Worm (Caenorhabditis elegans) whole organism, late embryonic: ENCODE results near the gene cyp-13A11.

Experiments used
- F13H6.1 ChIP-seq: sonication (generic microtip); optimal IDR thresholded peaks from 2 replicates; lab custom pipeline; 2016; ENCODE audit warnings: missing genetic modification characterization, missing compliant biosample characterization
- K02D7.2 ChIP-seq: sonication (generic microtip); optimal IDR thresholded peaks from 2 replicates; lab custom pipeline; 2017; ENCODE audit warnings: mild to moderate bottlenecking, missing genetic modification characterization, missing compliant biosample characterization
- K09A11.1 ChIP-seq: sonication (generic microtip); optimal IDR thresholded peaks from 2 replicates; lab custom pipeline; 2017; ENCODE audit warnings: antibody characterized with exemption, mild to moderate bottlenecking, missing genetic modification characterization, missing compliant biosample characterization; ENCODE audit not compliant: insufficient read depth
- T23F11.4 ChIP-seq: fragments of 200-800 bp; sonication (Bioruptor generic); optimal IDR thresholded peaks from 2 replicates; lab custom pipeline; 2018; ENCODE audit warnings: mild to moderate bottlenecking, missing genetic modification characterization, missing compliant biosample characterization
- ama-1 ChIP-seq: fragments of 150-350 bp; optimal IDR thresholded peaks from 2 replicates; lab custom pipeline; 2014
- ceh-18 ChIP-seq: sonication (generic microtip); optimal IDR thresholded peaks from 2 replicates; lab custom pipeline; 2016; ENCODE audit warnings: missing genetic modification characterization, missing compliant biosample characterization
- ceh-19 ChIP-seq: fragments of 200-800 bp; sonication (Bioruptor generic); optimal IDR thresholded peaks from 2 replicates; lab custom pipeline; 2018; ENCODE audit warnings: mild to moderate bottlenecking, missing genetic modification characterization, missing compliant biosample characterization
- ceh-2 ChIP-seq: sonication (generic microtip); optimal IDR thresholded peaks from 2 replicates; lab custom pipeline; 2016; ENCODE audit warnings: missing genotype, missing genetic modification characterization, missing compliant biosample characterization
- ceh-30 ChIP-seq: fragments of 150-350 bp; optimal IDR thresholded peaks from 2 replicates; lab custom pipeline; 2014; ENCODE audit warnings: missing biosample characterization, missing genetic modification characterization
- ceh-31 ChIP-seq: sonication (generic microtip); optimal IDR thresholded peaks from 2 replicates; lab custom pipeline; 2016; ENCODE audit warnings: missing genetic modification characterization, missing compliant biosample characterization
- ceh-45 ChIP-seq: fragments of 200-800 bp; sonication (Bioruptor generic); IDR thresholded peaks from 2 replicates; pipeline ENCODE4 v1.3.6; 2022; ENCODE audit warnings: missing genetic modification reagents, missing genetic modification characterization, missing compliant biosample characterization
- ceh-48 ChIP-seq: sonication (generic microtip); optimal IDR thresholded peaks from 2 replicates; lab custom pipeline; 2016; ENCODE audit warnings: missing genetic modification characterization, inconsistent platforms, missing compliant biosample characterization
- ceh-9 ChIP-seq: sonication (generic microtip); optimal IDR thresholded peaks from 2 replicates; lab custom pipeline; 2016; ENCODE audit warnings: mild to moderate bottlenecking, missing genetic modification characterization, inconsistent platforms, missing compliant biosample characterization
- che-1 ChIP-seq: sonication (generic microtip); optimal IDR thresholded peaks from 2 replicates; lab custom pipeline; 2016; ENCODE audit warnings: mild to moderate bottlenecking, missing genetic modification characterization, missing compliant biosample characterization
- dve-1 ChIP-seq: sonication (generic microtip); optimal IDR thresholded peaks from 2 replicates; lab custom pipeline; 2017; ENCODE audit warnings: antibody characterized with exemption, mild to moderate bottlenecking, missing genetic modification characterization, missing compliant biosample characterization
- elt-2 ChIP-seq: sonication (generic microtip); optimal IDR thresholded peaks from 2 replicates; lab custom pipeline; 2016; ENCODE audit warnings: missing genetic modification reagents, missing genetic modification characterization, missing compliant biosample characterization
- elt-4 ChIP-seq: sonication (generic microtip); optimal IDR thresholded peaks from 2 replicates; lab custom pipeline; 2016; ENCODE audit warnings: missing genetic modification characterization, missing compliant biosample characterization
- eyg-1 ChIP-seq: sonication (generic microtip); optimal IDR thresholded peaks from 2 replicates; lab custom pipeline; 2016; ENCODE audit warnings: missing genotype, missing genetic modification characterization, missing compliant biosample characterization
- fkh-10 ChIP-seq: fragments of 150-350 bp; optimal IDR thresholded peaks from 2 replicates; lab custom pipeline; 2014; ENCODE audit warnings: missing biosample characterization, missing genetic modification reagents, missing genetic modification characterization
- fkh-6 ChIP-seq: sonication (generic microtip); optimal IDR thresholded peaks from 2 replicates; lab custom pipeline; 2016; ENCODE audit warnings: missing genetic modification characterization, missing compliant biosample characterization
- gmeb-2 ChIP-seq: sonication (generic microtip); optimal IDR thresholded peaks from 2 replicates; lab custom pipeline; 2016; ENCODE audit warnings: missing genetic modification characterization, inconsistent platforms, missing compliant biosample characterization
- hlh-13 ChIP-seq: fragments of 200-800 bp; sonication (Bioruptor generic); optimal IDR thresholded peaks from 2 replicates; lab custom pipeline; 2018; ENCODE audit warnings: mild to moderate bottlenecking, missing genetic modification characterization, missing compliant biosample characterization
- hlh-30 ChIP-seq: sonication (generic microtip); optimal IDR thresholded peaks from 2 replicates; lab custom pipeline; 2017; ENCODE audit warnings: antibody characterized with exemption, missing genetic modification characterization, missing compliant biosample characterization; ENCODE audit not compliant: insufficient read depth
- nfya-1 ChIP-seq: sonication (generic microtip); optimal IDR thresholded peaks from 2 replicates; lab custom pipeline; 2017; ENCODE audit warnings: missing genetic modification characterization, mild to moderate bottlenecking, missing compliant biosample characterization, antibody characterized with exemption, moderate library complexity
- nhr-11 ChIP-seq: fragments of 150-350 bp; optimal IDR thresholded peaks from 2 replicates; lab custom pipeline; 2014; ENCODE audit warnings: missing biosample characterization, missing genetic modification characterization
- npax-4 ChIP-seq: sonication (generic microtip); optimal IDR thresholded peaks from 2 replicates; lab custom pipeline; 2016; ENCODE audit warnings: missing genetic modification characterization, missing compliant biosample characterization
- odd-2 ChIP-seq: sonication (generic microtip); optimal IDR thresholded peaks from 2 replicates; lab custom pipeline; 2017; ENCODE audit warnings: antibody characterized with exemption, mild to moderate bottlenecking, missing genetic modification characterization, missing compliant biosample characterization
- pag-3 ChIP-seq: sonication (generic microtip); optimal IDR thresholded peaks from 2 replicates; lab custom pipeline; 2016; ENCODE audit warnings: missing compliant biosample characterization, missing genetic modification characterization, borderline replicate concordance
- pax-1 ChIP-seq: fragments of 150-350 bp; optimal IDR thresholded peaks from 2 replicates; lab custom pipeline; 2014; ENCODE audit warnings: missing biosample characterization, missing genetic modification characterization
- pha-2 ChIP-seq: sonication (generic microtip); optimal IDR thresholded peaks from 2 replicates; lab custom pipeline; 2017; ENCODE audit warnings: mild to moderate bottlenecking, missing genetic modification characterization, missing compliant biosample characterization
- pros-1 ChIP-seq: fragments of 150-350 bp; optimal IDR thresholded peaks from 2 replicates; lab custom pipeline; 2014; ENCODE audit warnings: missing biosample characterization, missing genetic modification reagents, missing genetic modification characterization
- ref-2 ChIP-seq: sonication (generic microtip); optimal IDR thresholded peaks from 2 replicates; lab custom pipeline; 2016; ENCODE audit warnings: missing genetic modification characterization, missing compliant biosample characterization
- sox-2 ChIP-seq: fragments of 200-800 bp; sonication (Bioruptor generic); IDR thresholded peaks from 2 replicates; pipeline ENCODE4 v1.3.6; 2022; ENCODE audit warnings: missing genetic modification reagents, missing genetic modification characterization, missing compliant biosample characterization
- sox-4 ChIP-seq: sonication (generic microtip); optimal IDR thresholded peaks from 2 replicates; lab custom pipeline; 2017; ENCODE audit warnings: mild to moderate bottlenecking, missing genetic modification characterization, inconsistent platforms, missing compliant biosample characterization
- syd-9 ChIP-seq: sonication (generic microtip); optimal IDR thresholded peaks from 2 replicates; lab custom pipeline; 2016; ENCODE audit warnings: mild to moderate bottlenecking, missing genetic modification characterization, moderate library complexity, missing compliant biosample characterization
- tbx-2 ChIP-seq: sonication (generic microtip); optimal IDR thresholded peaks from 2 replicates; lab custom pipeline; 2016; ENCODE audit warnings: missing genetic modification characterization, missing compliant biosample characterization
- unc-3 ChIP-seq, 2 experiments: fragments of 200-800 bp in 1 of 2; sonication (Bioruptor generic) in 1 of 2; sonication (generic microtip) in 1 of 2; conservative IDR thresholded peaks in 1 of 2; optimal IDR thresholded peaks in 1 of 2; 2 replicates each; pipeline versions ENCODE4 v1.3.6 to Lab custom; 2016 to 2022; ENCODE audit warnings: missing compliant biosample characterization in 2 of 2, missing genetic modification characterization in 2 of 2, missing genetic modification reagents in 1 of 2
- unc-42 ChIP-seq: sonication (generic microtip); optimal IDR thresholded peaks from 2 replicates; lab custom pipeline; 2016; ENCODE audit warnings: missing genotype, missing genetic modification characterization, missing compliant biosample characterization
- unc-55 ChIP-seq: sonication (generic microtip); optimal IDR thresholded peaks from 2 replicates; lab custom pipeline; 2017; ENCODE audit warnings: missing biosample characterization, missing genetic modification reagents, missing genetic modification characterization
- zip-5 ChIP-seq: sonication (generic microtip); optimal IDR thresholded peaks from 2 replicates; lab custom pipeline; 2016; ENCODE audit warnings: missing genetic modification characterization, missing compliant biosample characterization

cyp-13A11 gene

DNA sequence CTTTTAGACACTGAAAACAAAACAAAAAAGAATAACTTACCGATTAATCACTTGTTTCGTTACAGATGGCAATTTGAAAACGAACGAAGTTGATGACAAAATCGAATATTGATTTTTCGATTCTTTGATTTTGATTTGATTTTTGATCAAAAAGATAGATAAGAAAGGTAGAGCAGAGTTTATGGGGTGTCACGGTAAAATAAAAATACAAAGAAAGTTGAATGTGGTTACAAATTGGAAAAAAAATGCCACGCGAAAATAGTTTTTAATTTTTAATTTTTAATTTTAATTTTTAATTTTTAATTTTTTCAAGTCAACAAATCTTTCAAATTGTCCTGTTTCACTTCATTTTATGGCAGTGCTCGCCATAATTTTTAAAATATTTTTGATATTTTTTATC, 34.5 kb downstream of the cyp-13A11 start, which contains the start of gene F54F12.1:
TSS of gene F54F12.1 (minus strand) at position 101 of the 400 bp plus-strand sequence.
- TF ChIP-seq elt-2 (no peak), dve-1 (tag; lab: Kevin White, UChicago) (no peak), K02D7.2 (tag; lab: Kevin White, UChicago) (no peak), fkh-6 (no peak), che-1 (no peak), F13H6.1 (tag; lab: Kevin White, UChicago) (no peak), hlh-13 (GFP tag; lab: Kevin White, UChicago) (no peak), unc-3 (GFP tag; conservative IDR thresholded peaks at IDR 0.05; lab: Robert Waterston, UW) (no peak), unc-3 (tag; optimal IDR thresholded peaks at IDR 0.05; lab: Kevin White, UChicago) (no peak), zip-5 (tag; lab: Kevin White, UChicago) (no peak), sox-4 (tag; lab: Kevin White, UChicago) (no peak), ceh-30 (no peak), syd-9 (tag; lab: Kevin White, UChicago) (no peak), odd-2 (tag; lab: Kevin White, UChicago) (no peak)
- TF ChIP-seq, all 69 proteins: peak for 0

DNA sequence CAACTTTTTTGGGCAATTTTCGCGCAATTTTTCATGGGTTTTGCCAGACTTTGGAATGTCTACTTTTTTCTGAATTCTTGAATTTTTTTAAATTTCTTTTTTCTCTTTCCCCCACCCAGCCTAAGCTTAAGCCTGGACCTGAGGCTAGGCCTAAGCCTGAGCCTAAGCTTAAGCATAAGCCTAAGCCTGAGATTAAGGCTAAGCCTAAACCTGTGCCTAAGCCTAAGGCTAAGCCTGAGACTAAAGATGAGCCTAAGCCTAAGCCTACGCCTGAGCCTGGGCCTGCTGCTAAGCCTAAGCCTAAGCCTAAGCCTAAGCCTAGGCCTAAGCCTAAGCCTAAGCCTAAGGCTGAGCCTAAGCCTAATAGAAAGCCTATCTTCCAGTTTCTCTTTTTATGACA, 35.4 kb downstream of the cyp-13A11 start:
- TF ChIP-seq dve-1 (tag; lab: Kevin White, UChicago) = peak; percentile 70
- no peak for TF ChIP-seq fkh-10 (GFP tag; lab: Kevin White, UChicago)
- TF ChIP-seq K02D7.2 (tag; lab: Kevin White, UChicago) = peak; percentile 21

DNA sequence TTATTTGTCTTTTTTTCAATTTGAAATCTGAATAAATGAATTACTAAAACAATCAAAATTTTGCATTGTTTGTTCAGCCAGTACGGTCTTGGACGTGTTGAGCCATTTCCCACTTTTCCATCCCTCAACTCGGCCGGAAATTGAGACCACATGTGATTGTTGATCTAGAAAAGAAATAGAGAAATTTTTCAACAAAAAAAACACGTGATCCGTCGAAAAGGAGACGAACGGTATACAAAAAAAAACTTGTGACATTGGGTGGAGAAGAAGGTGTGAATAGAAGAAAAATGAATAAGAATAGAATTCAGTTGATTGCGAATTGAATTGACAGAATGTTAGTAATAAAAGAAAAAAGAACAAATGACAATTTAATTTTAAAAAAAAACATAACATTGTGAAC, 35.9 kb downstream of the cyp-13A11 start:
- TF ChIP-seq gmeb-2 (tag; lab: Kevin White, UChicago) (no peak), hlh-30 (tag; lab: Kevin White, UChicago) (peak; percentile 21)

DNA sequence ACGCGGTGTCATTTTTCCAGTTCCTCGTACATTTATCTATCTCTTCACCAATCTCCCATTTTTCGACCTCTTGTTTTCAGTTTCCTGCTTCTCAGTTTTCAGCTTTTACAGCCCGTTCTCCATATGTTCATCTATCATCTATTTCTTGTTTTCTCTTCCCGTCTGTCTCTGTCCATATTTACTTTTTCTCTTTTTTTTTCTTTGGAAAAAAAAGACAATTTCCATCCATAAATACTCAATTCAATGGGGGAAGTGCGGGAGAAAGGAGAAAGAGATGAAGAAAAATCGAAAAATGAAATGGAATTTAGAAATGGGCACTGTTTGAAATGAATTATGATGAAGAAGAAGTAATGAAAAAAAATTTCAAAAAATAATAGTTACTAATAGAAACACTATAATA, 37.3 kb downstream of the cyp-13A11 start:
- no peak for TF ChIP-seq sox-2 (GFP tag; lab: Robert Waterston, UW)
- no peak for TF ChIP-seq ref-2 (tag; lab: Kevin White, UChicago)
- TF ChIP-seq elt-2 = no peak
- TF ChIP-seq elt-4 = no peak
- TF ChIP-seq pax-1 = no peak
- TF ChIP-seq nhr-11 = no peak
- no peak for TF ChIP-seq ceh-9 (tag; lab: Kevin White, UChicago)
- no peak for TF ChIP-seq nfya-1
- no peak for TF ChIP-seq zip-5 (tag; lab: Kevin White, UChicago)
- no peak for TF ChIP-seq dve-1 (tag; lab: Kevin White, UChicago)
- no peak for TF ChIP-seq pha-2 (tag; lab: Kevin White, UChicago)
- no peak for TF ChIP-seq ceh-30
- TF ChIP-seq ceh-19 (GFP tag; lab: Kevin White, UChicago) = no peak
- no peak for TF ChIP-seq hlh-30 (tag; lab: Kevin White, UChicago)
- TF ChIP-seq T23F11.4 (GFP tag; lab: Kevin White, UChicago) = no peak
- no peak for TF ChIP-seq ceh-48
- no peak for TF ChIP-seq npax-4 (tag; lab: Kevin White, UChicago)
- TF ChIP-seq hlh-13 (GFP tag; lab: Kevin White, UChicago) = no peak
- TF ChIP-seq, all 69 proteins: peak for 0

DNA sequence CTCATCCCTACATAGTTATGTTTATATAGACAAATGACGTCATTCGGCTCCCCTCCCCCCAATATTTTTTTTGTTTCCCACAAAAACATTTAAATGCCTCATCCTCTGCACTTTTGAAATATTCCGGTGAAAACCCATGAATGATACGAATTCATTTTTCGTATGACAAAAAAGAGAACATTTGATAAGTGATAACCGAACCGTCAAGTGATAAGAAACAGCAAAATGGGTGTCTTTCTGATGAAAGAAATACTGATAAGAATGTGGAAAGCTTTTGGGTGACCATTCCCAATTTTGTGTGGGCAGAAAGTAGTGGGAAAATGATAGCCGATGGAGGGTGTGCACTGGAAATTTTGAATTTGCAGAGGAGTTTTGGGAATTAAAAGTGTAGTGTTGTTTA, 38.5 kb downstream of the cyp-13A11 start:
- TF ChIP-seq elt-2 (peak; percentile 94), sox-4 (tag; lab: Kevin White, UChicago) (no peak)

DNA sequence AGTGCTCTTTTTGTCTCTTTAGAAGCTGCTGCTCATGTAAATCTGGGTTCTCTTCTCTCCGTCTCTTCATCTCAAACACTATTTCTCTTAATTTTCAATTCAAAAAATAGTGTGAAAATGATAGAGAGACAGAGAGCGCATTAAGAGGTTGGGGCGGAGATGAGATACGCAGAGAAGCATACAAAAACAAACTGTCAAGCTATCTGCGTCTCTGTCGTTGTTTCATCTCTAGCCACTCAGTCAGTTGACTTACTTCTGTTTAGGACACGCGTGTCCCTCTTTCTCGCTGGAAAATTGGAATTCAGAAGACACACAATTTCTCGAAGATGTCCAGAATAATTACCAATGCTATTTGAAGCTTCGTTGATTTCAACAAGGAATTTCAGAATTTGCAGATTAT, 40.3 kb downstream of the cyp-13A11 start:
- TF ChIP-seq eyg-1 (tag; lab: Kevin White, UChicago) (peak; percentile 44), unc-42 (tag; lab: Kevin White, UChicago) (peak; percentile 96), unc-3 (GFP tag; conservative IDR thresholded peaks at IDR 0.05; lab: Robert Waterston, UW) (no peak), unc-3 (tag; optimal IDR thresholded peaks at IDR 0.05; lab: Kevin White, UChicago) (peak; percentile 19), ceh-45 (GFP tag; lab: Robert Waterston, UW) (no peak), pros-1 (peak; percentile 59), ama-1 (lab: Kevin White, UChicago) (peak; percentile 95), dve-1 (tag; lab: Kevin White, UChicago) (peak; percentile 88), unc-55 (peak; percentile 89), pha-2 (tag; lab: Kevin White, UChicago) (no peak), pax-1 (peak; percentile 82), ceh-18 (tag; lab: Kevin White, UChicago) (peak; percentile 60), K09A11.1 (peak; percentile 17), pag-3 (tag; lab: Kevin White, UChicago) (no peak), odd-2 (tag; lab: Kevin White, UChicago) (no peak), nfya-1 (peak; percentile 82), tbx-2 (tag; lab: Kevin White, UChicago) (peak; percentile 52), ceh-2 (tag; lab: Kevin White, UChicago) (no peak), ceh-31 (tag; lab: Kevin White, UChicago) (peak; percentile 83), hlh-30 (tag; lab: Kevin White, UChicago) (peak; percentile 90)
- TF ChIP-seq, all 69 proteins: peak for 14
